Worm (Caenorhabditis elegans) whole organism, L2 larva: Measurements from ENCODE around the gene clec-20.

Source experiments
- ama-1 ChIP-seq: fragments of 150-350 bp; optimal IDR thresholded peaks from 2 replicates; lab custom pipeline; 2018; ENCODE audit warnings: inconsistent platforms
- blmp-1 ChIP-seq: sonication (generic microtip); optimal IDR thresholded peaks from 2 replicates; lab custom pipeline; 2017; ENCODE audit warnings: missing genetic modification characterization, mild to moderate bottlenecking, missing compliant biosample characterization, antibody characterized with exemption, moderate library complexity; ENCODE audit not compliant: insufficient read depth
- nhr-25 ChIP-seq: fragments of 150-350 bp; sonication (generic microtip); optimal IDR thresholded peaks from 3 replicates; lab custom pipeline; 2014; ENCODE audit warnings: missing biosample characterization, missing genetic modification characterization

- no peak for TF ChIP-seq blmp-1 (tag; lab: Kevin White, UChicago)
- TF ChIP-seq ama-1 (lab: Kevin White, UChicago) = no peak
- no peak for TF ChIP-seq nhr-25
Observed at ce11 chrII:1640496-1640895, 45.5 kb upstream of the clec-20 start, which contains the start of gene srh-72.
